Fruit fly (Drosophila melanogaster): ENCODE results near the gene tgo.

DNA sequence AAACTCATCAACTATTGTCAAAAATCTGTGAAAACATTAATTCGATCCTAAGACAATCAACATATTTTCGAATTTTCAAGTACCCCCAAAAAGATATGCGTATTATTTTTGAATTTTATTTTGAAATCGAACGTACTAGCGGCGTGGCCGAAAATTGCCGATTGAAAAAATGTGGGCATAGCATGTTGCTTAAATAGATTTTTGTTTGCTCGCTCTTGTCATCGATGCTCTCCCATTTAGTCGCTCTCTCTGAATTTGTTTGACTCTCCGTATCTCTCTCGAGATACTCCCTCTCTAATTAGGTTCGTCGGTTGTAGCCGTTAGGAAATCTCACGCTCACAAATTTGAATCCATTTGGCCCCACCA is 37.2 kb upstream of the tgo start:
- no peak for TF ChIP-seq CTCF (optimal IDR thresholded peaks at IDR 0.05)
- TF ChIP-seq CG8478 (optimal IDR thresholded peaks at IDR 0.05) = no peak

All from S2 (cell line).